Worm (Caenorhabditis elegans) whole organism, L4/young adult: ENCODE results near the gene Y39G8B.5.

Source experiments
- dao-5 ChIP-seq: sonication (generic microtip); optimal IDR thresholded peaks from 2 replicates; lab custom pipeline; 2016; ENCODE audit warnings: missing genotype, missing genetic modification characterization, moderate library complexity, missing compliant biosample characterization
- him-1 ChIP-seq: sonication (generic microtip); optimal IDR thresholded peaks from 2 replicates; lab custom pipeline; 2016; ENCODE audit warnings: missing genotype, missing genetic modification reagents, missing genetic modification characterization, missing compliant biosample characterization

DNA sequence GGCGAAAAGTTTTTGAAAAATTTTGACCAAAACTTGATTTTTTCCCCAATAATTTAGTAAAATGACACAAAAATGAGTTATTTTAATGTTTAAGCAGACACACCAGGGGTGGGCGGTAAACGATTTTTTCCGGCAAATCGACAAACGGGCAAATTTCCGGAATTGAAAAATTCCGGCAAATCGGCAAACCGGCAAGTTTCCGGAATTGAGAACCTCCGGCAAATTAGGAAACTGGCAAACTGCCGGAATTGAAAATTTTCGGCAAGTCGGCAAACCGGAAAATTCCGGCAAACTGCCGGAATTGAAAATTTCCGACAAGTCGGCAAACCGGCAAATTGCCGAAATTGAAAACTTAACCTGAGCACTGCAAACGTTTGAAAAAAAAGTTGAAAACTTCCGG is 41.1 kb upstream of the Y39G8B.5 start:
- peak; percentile 75 for TF ChIP-seq him-1 (tag; lab: Kevin White, UChicago)
- no peak for TF ChIP-seq dao-5
